Worm (Caenorhabditis elegans): ENCODE results near the gene R08A2.2.

The R08A2.2 gene

DNA sequence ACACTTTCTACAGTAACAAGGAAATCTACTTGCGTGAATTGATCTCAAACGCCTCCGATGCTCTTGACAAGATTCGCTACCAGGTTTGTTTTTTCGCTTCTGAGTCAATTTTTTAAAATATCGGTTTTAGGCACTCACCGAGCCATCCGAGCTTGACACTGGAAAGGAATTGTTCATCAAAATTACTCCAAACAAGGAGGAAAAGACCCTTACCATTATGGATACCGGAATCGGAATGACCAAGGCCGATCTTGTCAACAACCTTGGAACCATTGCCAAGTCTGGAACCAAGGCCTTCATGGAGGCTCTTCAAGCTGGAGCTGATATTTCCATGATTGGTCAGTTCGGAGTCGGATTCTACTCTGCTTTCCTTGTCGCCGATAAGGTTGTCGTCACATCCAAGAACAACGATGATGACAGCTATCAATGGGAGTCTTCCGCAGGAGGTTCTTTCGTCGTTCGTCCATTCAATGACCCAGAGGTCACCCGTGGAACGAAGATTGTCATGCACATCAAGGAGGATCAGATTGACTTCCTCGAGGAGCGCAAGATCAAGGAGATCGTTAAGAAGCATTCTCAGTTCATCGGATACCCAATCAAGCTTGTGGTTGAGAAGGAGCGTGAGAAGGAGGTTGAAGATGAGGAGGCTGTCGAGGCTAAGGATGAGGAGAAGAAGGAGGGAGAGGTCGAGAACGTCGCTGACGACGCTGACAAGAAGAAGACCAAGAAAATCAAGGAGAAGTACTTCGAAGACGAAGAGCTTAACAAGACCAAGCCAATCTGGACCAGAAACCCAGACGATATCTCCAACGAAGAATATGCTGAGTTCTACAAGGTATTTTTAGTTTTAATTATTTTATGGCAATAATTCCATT is 29.0 kb downstream of the R08A2.2 start:
- TF ChIP-seq ztf-23 (GFP tag; IDR thresholded peaks at IDR 0.05) (no peak), med-1 (GFP tag; optimal IDR thresholded peaks at IDR 0.05; ENCODE audit: insufficient read depth) (no peak), T22C8.4 (GFP tag; IDR thresholded peaks at IDR 0.05) (no peak), cog-1 (tag; optimal IDR thresholded peaks at IDR 0.05) (no peak), flt-1 (GFP tag; IDR thresholded peaks at IDR 0.05) (no peak), tab-1 (GFP tag; IDR thresholded peaks at IDR 0.05) (no peak), ref-1 (GFP tag; conservative IDR thresholded peaks at IDR 0.05) (no peak)

DNA sequence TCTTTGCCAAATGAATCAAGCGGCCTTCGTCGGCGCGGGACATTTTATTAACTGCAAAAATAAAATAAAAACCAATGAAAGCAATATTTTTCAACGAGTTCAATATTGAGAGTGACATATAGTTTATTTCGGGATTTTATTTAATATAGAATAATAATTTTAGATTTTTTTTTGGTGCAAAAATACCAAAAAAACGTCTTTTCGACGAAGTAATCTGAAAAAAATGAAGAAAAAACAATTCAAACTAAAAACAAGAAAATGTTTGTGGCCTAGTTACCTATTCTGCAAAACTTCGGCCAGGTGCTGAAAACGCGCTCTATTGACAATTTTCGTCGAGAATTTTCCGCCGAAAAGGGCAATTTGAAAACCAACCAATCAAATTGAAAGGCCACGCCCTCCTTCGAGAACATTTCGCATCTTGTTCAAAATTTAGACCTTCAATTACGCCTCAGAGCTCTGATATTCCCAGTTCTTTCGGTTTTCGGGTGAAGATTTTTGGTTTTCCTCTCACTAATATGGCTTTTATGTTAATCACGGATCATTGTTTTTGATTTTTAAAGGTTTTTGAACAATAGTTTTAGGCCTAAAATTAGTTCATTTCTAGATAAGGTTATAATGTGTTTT is 30.0 kb downstream of the R08A2.2 start, which contains the start of gene C47E8.4:
TSS of gene C47E8.4 (minus strand) at position 51 of the 624 bp plus-strand sequence.
- TF ChIP-seq flt-1 (GFP tag; IDR thresholded peaks at IDR 0.05) (peak; percentile 69), ref-1 (GFP tag; conservative IDR thresholded peaks at IDR 0.05) (no peak), med-1 (GFP tag; optimal IDR thresholded peaks at IDR 0.05; ENCODE audit: insufficient read depth) (no peak), klf-2 (GFP tag; conservative IDR thresholded peaks at IDR 0.05) (no peak), tab-1 (GFP tag; IDR thresholded peaks at IDR 0.05) (no peak), ztf-29 (GFP tag; IDR thresholded peaks at IDR 0.05) (no peak), ztf-23 (GFP tag; IDR thresholded peaks at IDR 0.05) (peak; percentile 88), cog-1 (tag; optimal IDR thresholded peaks at IDR 0.05) (peak; percentile 90), T22C8.4 (GFP tag; IDR thresholded peaks at IDR 0.05) (0 out of 2 replicates have a peak, but pooled peaks have one; percentile 50)

DNA sequence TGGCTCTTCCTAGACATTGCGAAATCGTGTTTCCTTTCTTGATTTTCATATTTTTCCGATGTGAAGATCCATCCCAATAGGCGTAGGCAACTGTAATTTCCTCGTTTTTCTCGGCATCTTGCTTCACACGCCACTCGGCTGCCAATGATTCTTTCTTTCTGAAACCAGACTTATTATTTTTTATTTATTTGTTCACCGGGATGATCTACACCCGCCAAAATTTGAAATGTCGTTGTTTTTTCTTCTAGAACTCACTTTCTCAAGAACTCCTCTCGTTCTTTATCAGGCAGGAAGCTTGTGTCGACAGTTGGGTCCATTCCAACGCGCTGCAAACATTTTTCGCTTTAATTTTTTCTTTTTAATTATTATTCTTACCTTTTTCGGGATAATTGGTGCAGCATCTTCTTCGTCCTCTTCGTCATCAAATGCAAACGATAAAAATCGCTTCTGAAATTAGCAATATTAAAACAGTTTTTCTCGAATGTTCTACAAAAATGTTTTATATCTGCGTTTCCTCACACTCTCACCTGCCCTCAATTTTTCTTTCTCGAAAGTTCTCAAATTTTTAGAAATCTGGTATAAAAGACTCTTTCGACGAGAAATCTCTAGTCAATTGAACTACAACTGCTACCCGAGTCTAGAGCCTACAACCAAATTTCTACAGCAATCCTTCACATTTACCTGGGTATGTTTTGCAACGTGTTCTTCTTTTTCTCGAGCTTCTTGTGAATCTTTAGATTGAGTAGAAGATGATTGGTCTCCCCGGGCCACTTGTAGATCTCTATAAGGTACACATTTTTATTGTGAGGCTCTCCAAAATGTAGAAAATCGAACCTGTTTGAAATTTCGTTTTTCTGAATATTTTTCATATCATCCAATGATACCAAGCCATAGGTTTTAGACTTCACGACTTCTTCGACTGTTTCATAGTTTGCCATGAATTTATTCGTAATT is 30.9 kb downstream of the R08A2.2 start, which contains the start of gene hsp-90:
TSS of gene hsp-90 (plus strand) at position 560 of the 954 bp plus-strand sequence.
- TF ChIP-seq flt-1 (GFP tag; IDR thresholded peaks at IDR 0.05) = no peak
- no peak for TF ChIP-seq ref-1 (GFP tag; conservative IDR thresholded peaks at IDR 0.05)
- no peak for TF ChIP-seq ztf-29 (GFP tag; IDR thresholded peaks at IDR 0.05)
- TF ChIP-seq med-1 (GFP tag; optimal IDR thresholded peaks at IDR 0.05; ENCODE audit: insufficient read depth) = no peak
- no peak for TF ChIP-seq cog-1 (tag; optimal IDR thresholded peaks at IDR 0.05)
- TF ChIP-seq klf-2 (GFP tag; conservative IDR thresholded peaks at IDR 0.05) = no peak
- TF ChIP-seq T22C8.4 (GFP tag; IDR thresholded peaks at IDR 0.05) = no peak
- TF ChIP-seq ztf-23 (GFP tag; IDR thresholded peaks at IDR 0.05) = no peak
- TF ChIP-seq tab-1 (GFP tag; IDR thresholded peaks at IDR 0.05) = no peak

DNA sequence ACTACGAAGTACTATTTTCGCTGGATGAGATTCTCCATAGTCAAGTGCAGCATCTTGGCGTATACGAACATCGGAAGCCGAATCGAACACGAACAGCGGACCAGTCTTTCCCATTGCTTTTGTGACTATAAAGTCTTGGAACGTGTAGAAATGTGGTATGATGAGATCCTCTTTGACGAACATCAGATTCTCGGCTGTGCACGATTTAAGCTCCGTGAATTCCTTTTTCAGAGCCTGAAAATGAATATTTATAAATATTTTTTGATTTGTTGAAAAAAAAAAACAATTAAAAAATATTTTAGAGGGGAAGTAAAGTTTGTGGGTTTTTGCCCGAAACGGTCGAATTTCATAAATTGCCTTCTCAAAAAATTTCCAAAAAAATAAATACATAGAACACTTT is 31.6 kb downstream of the R08A2.2 start:
- TF ChIP-seq ref-1 (GFP tag; conservative IDR thresholded peaks at IDR 0.05) = no peak
- no peak for TF ChIP-seq T22C8.4 (GFP tag; IDR thresholded peaks at IDR 0.05)
- no peak for TF ChIP-seq tab-1 (GFP tag; IDR thresholded peaks at IDR 0.05)
- no peak for TF ChIP-seq cog-1 (tag; optimal IDR thresholded peaks at IDR 0.05)
- TF ChIP-seq med-1 (GFP tag; optimal IDR thresholded peaks at IDR 0.05; ENCODE audit: insufficient read depth) = no peak
- TF ChIP-seq ztf-29 (GFP tag; IDR thresholded peaks at IDR 0.05) = no peak
- no peak for TF ChIP-seq ztf-23 (GFP tag; IDR thresholded peaks at IDR 0.05)
- no peak for TF ChIP-seq flt-1 (GFP tag; IDR thresholded peaks at IDR 0.05)
- TF ChIP-seq klf-2 (GFP tag; conservative IDR thresholded peaks at IDR 0.05) = no peak

DNA sequence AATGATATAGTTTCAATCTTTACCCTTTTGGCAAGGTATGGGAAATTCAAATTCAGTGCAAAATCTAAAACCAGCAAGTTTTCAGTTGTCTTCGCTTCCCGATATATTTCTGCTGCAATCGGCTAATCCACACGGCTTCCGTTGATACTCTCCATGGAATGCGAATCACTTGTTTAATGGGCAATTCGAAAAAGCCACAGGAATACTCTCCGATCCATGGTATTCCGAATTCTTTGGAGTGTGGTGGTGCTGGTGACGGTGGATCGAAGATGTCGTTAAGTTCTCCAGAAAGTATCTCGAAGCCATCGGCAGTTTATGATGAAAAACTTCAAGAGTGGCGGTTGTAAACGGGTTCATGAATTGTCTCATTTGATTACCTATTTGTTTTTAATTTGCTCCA is 32.2 kb downstream of the R08A2.2 start:
- TF ChIP-seq flt-1 (GFP tag; IDR thresholded peaks at IDR 0.05) (no peak), ztf-29 (GFP tag; IDR thresholded peaks at IDR 0.05) (no peak), klf-2 (GFP tag; conservative IDR thresholded peaks at IDR 0.05) (no peak), ztf-23 (GFP tag; IDR thresholded peaks at IDR 0.05) (no peak), cog-1 (tag; optimal IDR thresholded peaks at IDR 0.05) (no peak), tab-1 (GFP tag; IDR thresholded peaks at IDR 0.05) (no peak), T22C8.4 (GFP tag; IDR thresholded peaks at IDR 0.05) (no peak), ref-1 (GFP tag; conservative IDR thresholded peaks at IDR 0.05) (no peak), med-1 (GFP tag; optimal IDR thresholded peaks at IDR 0.05; ENCODE audit: insufficient read depth) (no peak)

DNA sequence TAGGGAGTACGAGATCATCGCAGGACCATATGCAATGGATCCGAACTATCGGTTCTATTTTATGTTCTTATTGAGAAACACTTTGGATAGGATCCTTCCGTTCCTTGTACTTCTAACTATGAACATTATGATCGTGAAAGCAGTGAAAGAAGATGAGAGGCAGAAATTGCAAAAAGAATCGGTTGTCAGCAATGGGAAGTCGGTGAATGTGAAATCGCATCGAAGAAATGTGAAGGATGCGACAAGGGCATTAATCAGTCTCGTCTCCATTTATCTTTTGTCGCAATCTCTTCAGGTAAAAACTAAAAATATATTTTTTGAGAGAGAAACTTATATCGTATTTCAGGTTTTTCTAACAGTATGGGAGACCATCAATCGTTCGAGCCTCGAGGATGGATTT is 32.6 kb downstream of the R08A2.2 start:
- TF ChIP-seq tab-1 (GFP tag; IDR thresholded peaks at IDR 0.05) (no peak), klf-2 (GFP tag; conservative IDR thresholded peaks at IDR 0.05) (no peak), T22C8.4 (GFP tag; IDR thresholded peaks at IDR 0.05) (no peak), med-1 (GFP tag; optimal IDR thresholded peaks at IDR 0.05; ENCODE audit: insufficient read depth) (no peak), flt-1 (GFP tag; IDR thresholded peaks at IDR 0.05) (no peak), ztf-29 (GFP tag; IDR thresholded peaks at IDR 0.05) (no peak), cog-1 (tag; optimal IDR thresholded peaks at IDR 0.05) (no peak), ztf-23 (GFP tag; IDR thresholded peaks at IDR 0.05) (no peak), ref-1 (GFP tag; conservative IDR thresholded peaks at IDR 0.05) (no peak)

DNA sequence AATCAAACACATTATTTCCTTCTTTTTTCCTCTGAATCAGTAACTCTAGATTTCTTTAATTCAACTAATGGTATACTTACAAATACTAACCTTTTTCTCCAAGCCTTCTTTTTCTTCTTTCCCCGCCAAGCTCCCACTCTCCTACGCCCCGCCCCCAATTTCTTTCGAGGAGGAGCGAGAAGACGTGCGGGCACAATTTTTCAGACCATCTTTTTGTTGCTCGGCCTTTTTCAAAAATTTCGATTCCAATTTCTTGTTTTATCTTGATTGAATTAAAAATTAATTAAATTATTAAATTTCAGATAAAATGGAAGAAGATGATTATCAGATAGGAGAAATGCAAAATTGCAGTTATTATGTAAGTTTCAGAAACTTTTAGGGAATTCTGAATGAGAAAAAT is 35.5 kb downstream of the R08A2.2 start, which contains the start of gene C47E8.3:
TSS of gene C47E8.3 (plus strand) at position 301 of the 400 bp plus-strand sequence.
- TF ChIP-seq tab-1 (GFP tag; IDR thresholded peaks at IDR 0.05) (no peak), ztf-23 (GFP tag; IDR thresholded peaks at IDR 0.05) (no peak), ztf-29 (GFP tag; IDR thresholded peaks at IDR 0.05) (no peak), flt-1 (GFP tag; IDR thresholded peaks at IDR 0.05) (no peak), med-1 (GFP tag; optimal IDR thresholded peaks at IDR 0.05; ENCODE audit: insufficient read depth) (no peak)

DNA sequence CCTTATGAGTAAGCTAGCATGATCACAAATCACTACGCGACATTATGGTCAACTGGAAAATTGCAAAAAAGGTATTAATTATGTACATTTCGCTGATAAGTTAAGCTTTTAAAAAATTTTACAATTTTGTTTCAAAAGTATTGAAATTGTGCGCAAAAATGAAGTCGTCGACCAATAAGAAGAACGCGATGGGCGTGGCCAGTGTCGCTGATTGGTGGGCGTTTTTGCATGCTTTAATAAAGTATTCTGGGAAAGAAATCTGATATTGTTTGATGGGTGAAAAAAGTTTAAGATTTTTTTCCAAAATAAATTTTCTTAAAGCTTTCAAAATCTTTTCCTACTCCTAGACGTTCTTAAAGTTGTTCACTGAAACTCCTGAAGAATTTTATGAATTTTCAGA is 37.2 kb downstream of the R08A2.2 start:
- no peak for TF ChIP-seq med-1 (GFP tag; optimal IDR thresholded peaks at IDR 0.05; ENCODE audit: insufficient read depth)
- TF ChIP-seq klf-2 (GFP tag; conservative IDR thresholded peaks at IDR 0.05) = no peak
- no peak for TF ChIP-seq T22C8.4 (GFP tag; IDR thresholded peaks at IDR 0.05)
- TF ChIP-seq cog-1 (tag; optimal IDR thresholded peaks at IDR 0.05) = no peak
- no peak for TF ChIP-seq ztf-23 (GFP tag; IDR thresholded peaks at IDR 0.05)
- TF ChIP-seq flt-1 (GFP tag; IDR thresholded peaks at IDR 0.05) = no peak
- TF ChIP-seq ref-1 (GFP tag; conservative IDR thresholded peaks at IDR 0.05) = no peak
- TF ChIP-seq tab-1 (GFP tag; IDR thresholded peaks at IDR 0.05) = no peak
- TF ChIP-seq ztf-29 (GFP tag; IDR thresholded peaks at IDR 0.05) = no peak

All from whole organism, midembryonic.